Worm (Caenorhabditis elegans) whole organism, early embryonic: ENCODE measurements around the gene 2L52.1.
A peak's percentile ranks its signal among the peaks of the same experiment; 100 is the strongest.

Experiments
- B0310.2 ChIP-seq: sonication (generic microtip); optimal IDR thresholded peaks from 2 replicates; lab custom pipeline; 2016; ENCODE audit warnings: mild to moderate bottlenecking, missing genetic modification characterization, missing compliant biosample characterization
- F13C5.2 ChIP-seq: sonication (generic microtip); optimal IDR thresholded peaks from 2 replicates; lab custom pipeline; 2017; ENCODE audit warnings: mild to moderate bottlenecking, missing genetic modification characterization, inconsistent platforms, missing compliant biosample characterization
- aly-1 ChIP-seq: sonication (generic microtip); optimal IDR thresholded peaks from 2 replicates; lab custom pipeline; 2016; ENCODE audit warnings: missing genetic modification characterization, missing compliant biosample characterization
- ama-1 ChIP-seq: fragments of 150-350 bp; optimal IDR thresholded peaks from 2 replicates; lab custom pipeline; 2014
- ceh-13 ChIP-seq: fragments of 200-800 bp; sonication (Bioruptor generic); optimal IDR thresholded peaks from 2 replicates; lab custom pipeline; 2018; ENCODE audit warnings: mild to moderate bottlenecking, missing genetic modification characterization, missing compliant biosample characterization
- ceh-36 ChIP-seq: sonication (generic microtip); optimal IDR thresholded peaks from 2 replicates; lab custom pipeline; 2016; ENCODE audit warnings: missing genetic modification characterization, inconsistent platforms, missing compliant biosample characterization
- ets-7 ChIP-seq: sonication (generic microtip); optimal IDR thresholded peaks from 2 replicates; lab custom pipeline; 2016; ENCODE audit warnings: missing genotype, missing genetic modification characterization, missing compliant biosample characterization
- flt-1 ChIP-seq: fragments of 200-800 bp; sonication (Bioruptor generic); IDR thresholded peaks from 2 replicates; pipeline ENCODE4 v1.3.6; 2022; ENCODE audit warnings: missing genetic modification characterization, missing compliant biosample characterization
- hmbx-1 ChIP-seq: sonication (generic microtip); optimal IDR thresholded peaks from 2 replicates; lab custom pipeline; 2016; ENCODE audit warnings: mild to moderate bottlenecking, missing genetic modification characterization, missing compliant biosample characterization
- hmg-4 ChIP-seq: fragments of 200-800 bp; sonication (Bioruptor generic); optimal IDR thresholded peaks from 2 replicates; lab custom pipeline; 2018; ENCODE audit warnings: mild to moderate bottlenecking, missing genetic modification characterization, missing compliant biosample characterization
- hnd-1 ChIP-seq: sonication (generic microtip); optimal IDR thresholded peaks from 2 replicates; lab custom pipeline; 2016; ENCODE audit warnings: missing genetic modification characterization, missing compliant biosample characterization
- pes-1 ChIP-seq: fragments of 200-800 bp; sonication (Bioruptor generic); IDR thresholded peaks from 2 replicates; pipeline ENCODE4 v1.3.6; 2022; ENCODE audit warnings: missing genetic modification reagents, missing genetic modification characterization, missing compliant biosample characterization
- scrt-1 ChIP-seq: fragments of 200-800 bp; sonication (Bioruptor generic); IDR thresholded peaks from 2 replicates; pipeline ENCODE4 v1.3.6; 2022; ENCODE audit warnings: missing genetic modification characterization, missing compliant biosample characterization
- sea-1 ChIP-seq: fragments of 200-800 bp; sonication (Bioruptor generic); conservative IDR thresholded peaks from 2 replicates; pipeline ENCODE4 v1.3.6; 2022; ENCODE audit warnings: missing genetic modification characterization, missing compliant biosample characterization
- tbx-11 ChIP-seq: fragments of 200-800 bp; sonication (Bioruptor generic); IDR thresholded peaks from 2 replicates; pipeline ENCODE4 v1.3.6; 2022; ENCODE audit warnings: missing genetic modification characterization, missing compliant biosample characterization
- tbx-37 ChIP-seq: fragments of 200-800 bp; sonication (Bioruptor generic); conservative IDR thresholded peaks from 2 replicates; pipeline ENCODE4 v1.3.6; 2022; ENCODE audit warnings: missing genetic modification reagents, missing genetic modification characterization, missing compliant biosample characterization
- tra-4 ChIP-seq: sonication (generic microtip); optimal IDR thresholded peaks from 2 replicates; lab custom pipeline; 2017; ENCODE audit warnings: missing genetic modification characterization, missing compliant biosample characterization

2L52.1 gene

DNA sequence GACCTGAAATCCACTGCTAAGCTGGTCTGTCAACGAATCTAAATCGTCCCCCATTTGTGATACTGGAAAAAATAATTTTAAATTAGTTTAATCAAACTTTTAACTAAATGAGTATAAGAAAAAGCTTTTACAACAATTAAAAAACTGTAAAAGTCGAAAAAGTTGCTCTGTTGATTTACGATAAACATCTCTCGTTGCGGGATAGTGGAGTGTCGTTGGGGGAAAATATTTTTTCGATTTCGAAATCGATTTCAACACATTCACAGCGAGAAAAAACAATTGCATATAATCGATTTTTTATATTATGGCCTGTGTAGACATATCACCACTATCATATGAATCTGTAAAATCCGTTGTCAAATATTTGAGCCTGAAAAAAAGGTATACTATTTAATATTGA is 29.9 kb downstream of the 2L52.1 start, which contains the start of the genes F23F1.5 and fbxc-54:
TSS of gene F23F1.5 (minus strand) at position 64 of the 400 bp plus-strand sequence.
TSS of gene fbxc-54 (plus strand) at position 199 of the 400 bp plus-strand sequence.
- TF ChIP-seq ceh-36 (tag; lab: Kevin White, UChicago) (no peak), pes-1 (GFP tag; lab: Robert Waterston, UW) (no peak), ets-7 (tag; lab: Kevin White, UChicago) (no peak), B0310.2 (tag; lab: Kevin White, UChicago) (no peak), aly-1 (tag; lab: Kevin White, UChicago) (no peak), sea-1 (GFP tag; lab: Robert Waterston, UW) (no peak), hnd-1 (tag; lab: Kevin White, UChicago) (no peak), F13C5.2 (tag; lab: Kevin White, UChicago) (no peak), hmg-4 (GFP tag; lab: Kevin White, UChicago) (no peak), scrt-1 (no peak), ceh-13 (no peak), flt-1 (GFP tag; lab: Robert Waterston, UW) (no peak), tra-4 (tag; lab: Kevin White, UChicago) (no peak), hmbx-1 (tag; lab: Kevin White, UChicago) (no peak), tbx-11 (no peak)

DNA sequence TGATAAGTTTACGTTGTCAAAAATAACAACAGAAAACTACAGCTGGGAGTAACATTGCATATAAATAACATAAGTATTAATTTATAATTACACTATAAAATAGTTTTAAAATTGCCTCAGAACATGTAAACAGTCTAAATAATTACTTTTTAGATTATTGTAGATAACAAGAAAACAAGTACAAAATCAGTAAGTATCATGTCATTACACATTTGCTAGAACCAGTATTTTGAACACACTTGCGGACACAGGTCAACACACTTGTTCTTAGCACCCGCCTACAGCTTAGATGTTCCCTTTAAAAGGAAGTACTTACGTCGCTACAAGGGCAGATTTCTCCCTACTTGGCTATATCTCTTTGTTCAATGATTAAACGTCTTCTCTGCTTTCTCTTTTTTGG is 32.3 kb downstream of the 2L52.1 start, which contains the start of gene F23F1.2:
TSS of gene F23F1.2 (plus strand) at position 301 of the 400 bp plus-strand sequence.
- TF ChIP-seq F13C5.2 (tag; lab: Kevin White, UChicago), result no peak
- no peak for TF ChIP-seq pes-1 (GFP tag; lab: Robert Waterston, UW)
- no peak for TF ChIP-seq flt-1 (GFP tag; lab: Robert Waterston, UW)
- TF ChIP-seq ama-1 (lab: Kevin White, UChicago), result no peak
- no peak for TF ChIP-seq hmbx-1 (tag; lab: Kevin White, UChicago)
- TF ChIP-seq B0310.2 (tag; lab: Kevin White, UChicago), result no peak
- TF ChIP-seq tra-4 (tag; lab: Kevin White, UChicago), result no peak
- TF ChIP-seq ets-7 (tag; lab: Kevin White, UChicago), result no peak
- TF ChIP-seq tbx-37 (GFP tag; lab: Robert Waterston, UW), result no peak
- TF ChIP-seq ceh-36 (tag; lab: Kevin White, UChicago), result no peak
- no peak for TF ChIP-seq ceh-13
- TF ChIP-seq sea-1 (GFP tag; lab: Robert Waterston, UW), result no peak
- no peak for TF ChIP-seq aly-1 (tag; lab: Kevin White, UChicago)
- TF ChIP-seq tbx-11, result no peak
- no peak for TF ChIP-seq hmg-4 (GFP tag; lab: Kevin White, UChicago)

DNA sequence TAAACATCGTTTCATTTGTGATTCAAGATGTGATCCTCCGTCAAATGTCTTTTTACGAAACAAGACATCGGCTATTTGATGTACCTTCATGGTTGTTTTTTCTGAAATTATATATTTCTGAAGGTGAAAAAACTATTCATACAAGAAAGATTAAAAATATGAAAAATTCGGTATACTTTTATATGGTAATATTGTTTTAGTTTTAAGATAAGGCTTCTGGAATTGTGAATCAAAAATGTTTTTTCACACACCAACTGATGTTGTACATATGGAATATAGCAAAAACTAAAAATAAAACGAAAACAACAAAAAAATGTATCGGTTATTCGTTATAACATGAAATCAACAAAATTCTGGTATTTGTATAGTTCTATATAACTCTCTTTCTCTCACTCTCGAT is 35.6 kb downstream of the 2L52.1 start, which contains the start of gene F23F1.6:
TSS of gene F23F1.6 (minus strand) at position 101 of the 400 bp plus-strand sequence.
- TF ChIP-seq hnd-1 (tag; lab: Kevin White, UChicago) (no peak), hmbx-1 (tag; lab: Kevin White, UChicago) (no peak), tbx-11 (no peak), sea-1 (GFP tag; lab: Robert Waterston, UW) (no peak), scrt-1 (no peak), pes-1 (GFP tag; lab: Robert Waterston, UW) (no peak), flt-1 (GFP tag; lab: Robert Waterston, UW) (no peak), hmg-4 (GFP tag; lab: Kevin White, UChicago) (no peak), tbx-37 (GFP tag; lab: Robert Waterston, UW) (no peak), ceh-13 (no peak), tra-4 (tag; lab: Kevin White, UChicago) (no peak), aly-1 (tag; lab: Kevin White, UChicago) (no peak), F13C5.2 (tag; lab: Kevin White, UChicago) (no peak), ets-7 (tag; lab: Kevin White, UChicago) (no peak)

DNA sequence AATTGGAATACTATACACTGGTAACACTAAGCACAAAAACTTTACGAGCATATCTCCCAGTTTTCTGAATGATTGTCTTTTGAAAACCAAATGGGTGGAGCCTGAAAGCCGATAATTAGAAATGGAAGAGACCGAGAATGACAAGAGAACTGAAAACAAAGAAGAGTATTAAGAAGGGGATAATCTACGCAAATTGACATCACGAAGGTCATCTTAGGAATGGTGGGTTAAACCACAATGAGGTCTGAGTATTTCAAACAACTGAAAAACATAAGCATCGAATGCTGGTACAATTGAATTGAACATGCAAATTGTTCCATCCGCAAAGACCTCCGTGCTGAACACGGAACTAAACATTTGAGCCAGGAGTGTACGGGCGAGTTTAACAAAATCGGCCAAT is 37.8 kb downstream of the 2L52.1 start, which contains the start of gene spp-24:
TSS of gene spp-24 (minus strand) at position 101 of the 400 bp plus-strand sequence.
- TF ChIP-seq ama-1 (lab: Kevin White, UChicago) (no peak), hmg-4 (GFP tag; lab: Kevin White, UChicago) (no peak), B0310.2 (tag; lab: Kevin White, UChicago) (no peak), tbx-37 (GFP tag; lab: Robert Waterston, UW) (no peak), hnd-1 (tag; lab: Kevin White, UChicago) (no peak), scrt-1 (no peak), tbx-11 (no peak), tra-4 (tag; lab: Kevin White, UChicago) (no peak), sea-1 (GFP tag; lab: Robert Waterston, UW) (no peak)

DNA sequence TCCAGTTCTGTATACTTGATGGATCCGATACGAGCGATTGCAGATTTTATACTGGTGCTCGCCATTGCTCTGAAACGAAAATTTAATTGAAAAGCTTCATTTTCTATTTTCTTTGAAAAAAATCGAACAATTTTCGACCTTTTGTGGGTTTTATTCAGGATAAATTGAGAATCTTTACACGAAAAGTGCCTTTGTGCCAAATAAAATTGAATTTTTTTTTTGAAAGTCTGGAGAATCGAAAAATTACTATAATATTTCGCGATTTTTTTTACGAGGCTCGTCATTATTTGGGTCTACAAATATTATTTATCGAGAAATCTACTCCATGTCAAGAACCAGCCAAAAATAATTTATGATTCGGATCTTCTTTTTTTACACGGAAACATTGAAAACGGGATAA is 40.3 kb downstream of the 2L52.1 start, which contains the start of gene F23F1.10:
TSS of gene F23F1.10 (minus strand) at position 69 of the 400 bp plus-strand sequence.
- TF ChIP-seq ceh-13 (no peak), ceh-36 (tag; lab: Kevin White, UChicago) (no peak), F13C5.2 (tag; lab: Kevin White, UChicago) (no peak), tra-4 (tag; lab: Kevin White, UChicago) (no peak), aly-1 (tag; lab: Kevin White, UChicago) (no peak), tbx-11 (no peak), hmg-4 (GFP tag; lab: Kevin White, UChicago) (no peak), pes-1 (GFP tag; lab: Robert Waterston, UW) (no peak), sea-1 (GFP tag; lab: Robert Waterston, UW) (no peak), B0310.2 (tag; lab: Kevin White, UChicago) (no peak), ets-7 (tag; lab: Kevin White, UChicago) (no peak), scrt-1 (no peak), ama-1 (lab: Kevin White, UChicago) (no peak), hmbx-1 (tag; lab: Kevin White, UChicago) (no peak), hnd-1 (tag; lab: Kevin White, UChicago) (no peak), tbx-37 (GFP tag; lab: Robert Waterston, UW) (no peak), flt-1 (GFP tag; lab: Robert Waterston, UW) (no peak)

DNA sequence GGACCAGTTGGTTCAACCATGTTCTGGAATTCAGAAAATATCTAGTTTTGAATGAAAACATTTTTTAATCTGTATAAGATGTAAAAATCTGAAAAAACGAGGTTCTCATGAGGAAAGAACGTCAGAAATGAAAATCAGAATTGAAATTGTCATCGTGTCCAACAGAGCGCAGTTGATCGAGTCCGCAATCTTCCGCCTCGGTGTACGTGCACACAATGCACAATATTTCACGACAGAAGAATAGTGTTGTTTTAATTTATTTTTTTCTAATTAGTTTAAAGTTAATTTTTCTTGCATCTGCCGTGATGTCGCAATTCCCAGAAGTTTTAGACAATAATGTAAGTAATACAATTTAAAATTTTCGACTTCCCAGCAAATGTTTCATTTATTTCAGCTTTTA is 42.0 kb downstream of the 2L52.1 start, which contains the start of gene nfyc-1:
TSS of gene nfyc-1 (plus strand) at position 268 of the 400 bp plus-strand sequence.
- no peak for TF ChIP-seq hnd-1 (tag; lab: Kevin White, UChicago)
- TF ChIP-seq ceh-36 (tag; lab: Kevin White, UChicago), result no peak
- TF ChIP-seq aly-1 (tag; lab: Kevin White, UChicago), result no peak
- peak; percentile 54 for TF ChIP-seq F13C5.2 (tag; lab: Kevin White, UChicago)
- TF ChIP-seq tbx-37 (GFP tag; lab: Robert Waterston, UW), result no peak
